Worm (Caenorhabditis elegans) whole organism, L3 larva: ENCODE measurements around the gene srlf-21.
A peak's percentile ranks its signal among the peaks of the same experiment; 100 is the strongest.

Experiments used
- R02D3.7 ChIP-seq: fragments of 150-350 bp; optimal IDR thresholded peaks from 2 replicates; lab custom pipeline; 2014; ENCODE audit warnings: missing biosample characterization, missing genetic modification characterization
- ZK546.5 ChIP-seq: sonication (generic microtip); optimal IDR thresholded peaks from 2 replicates; lab custom pipeline; 2017; ENCODE audit warnings: missing biosample characterization, missing genetic modification characterization
- aly-2 ChIP-seq: fragments of 150-350 bp; optimal IDR thresholded peaks from 2 replicates; lab custom pipeline; 2014; ENCODE audit warnings: missing biosample characterization, missing genetic modification characterization
- ama-1 ChIP-seq: fragments of 150-350 bp; optimal IDR thresholded peaks from 2 replicates; lab custom pipeline; 2018
- ceh-16 ChIP-seq: sonication (generic microtip); optimal IDR thresholded peaks from 2 replicates; lab custom pipeline; 2017; ENCODE audit warnings: missing biosample characterization, missing genetic modification characterization
- ceh-28 ChIP-seq: fragments of 150-350 bp; optimal IDR thresholded peaks from 2 replicates; lab custom pipeline; 2014; ENCODE audit warnings: missing biosample characterization, missing genetic modification reagents, missing genetic modification characterization
- ceh-82 ChIP-seq: fragments of 150-350 bp; optimal IDR thresholded peaks from 2 replicates; lab custom pipeline; 2014; ENCODE audit warnings: missing biosample characterization, missing genetic modification characterization
- ceh-9 ChIP-seq: sonication (generic microtip); optimal IDR thresholded peaks from 2 replicates; lab custom pipeline; 2018; ENCODE audit warnings: missing biosample characterization, missing genetic modification characterization
- daf-12 ChIP-seq: fragments of 150-350 bp; optimal IDR thresholded peaks from 2 replicates; lab custom pipeline; 2014; ENCODE audit warnings: missing biosample characterization, missing genetic modification reagents, missing genetic modification characterization
- egl-27 ChIP-seq: sonication (generic microtip); optimal IDR thresholded peaks from 4 replicates; lab custom pipeline; 2017; ENCODE audit warnings: missing biosample characterization, missing genetic modification reagents, missing genetic modification characterization
- egl-5 ChIP-seq: fragments of 150-350 bp; optimal IDR thresholded peaks from 2 replicates; lab custom pipeline; 2017; ENCODE audit warnings: missing biosample characterization, missing genetic modification reagents, missing genetic modification characterization, inconsistent platforms
- elt-1 ChIP-seq: fragments of 150-350 bp; optimal IDR thresholded peaks from 2 replicates; lab custom pipeline; 2014; ENCODE audit warnings: missing biosample characterization, missing genetic modification characterization
- elt-2 ChIP-seq: sonication (generic microtip); optimal IDR thresholded peaks from 2 replicates; lab custom pipeline; 2016; ENCODE audit warnings: missing genetic modification reagents, mild to moderate bottlenecking, missing genetic modification characterization, missing compliant biosample characterization
- elt-3 ChIP-seq, 3 experiments: fragments of 150-350 bp in 1 of 3; sonication (generic microtip) in 2 of 3; optimal IDR thresholded peaks; 2 replicates in 2 of 3; 4 replicates in 1 of 3; lab custom pipeline; 2014 to 2017; ENCODE audit warnings: missing biosample characterization in 3 of 3, missing genetic modification characterization in 3 of 3
- eor-1 ChIP-seq, 2 experiments: fragments of 150-350 bp; optimal IDR thresholded peaks; 2 replicates each; lab custom pipeline; 2014 to 2018; ENCODE audit warnings: missing biosample characterization in 2 of 2, missing genetic modification characterization in 2 of 2
- fkh-10 ChIP-seq: sonication (generic microtip); optimal IDR thresholded peaks from 2 replicates; lab custom pipeline; 2017; ENCODE audit warnings: missing biosample characterization, missing genetic modification reagents, missing genetic modification characterization
- fkh-2 ChIP-seq: fragments of 150-350 bp; optimal IDR thresholded peaks from 2 replicates; lab custom pipeline; 2014; ENCODE audit warnings: missing biosample characterization, missing genetic modification reagents, missing genetic modification characterization
- fos-1 ChIP-seq: fragments of 150-350 bp; optimal IDR thresholded peaks from 2 replicates; lab custom pipeline; 2014; ENCODE audit warnings: missing biosample characterization, missing genetic modification characterization
- hmg-11 ChIP-seq: sonication (generic microtip); optimal IDR thresholded peaks from 2 replicates; lab custom pipeline; 2016; ENCODE audit warnings: missing genetic modification characterization, missing compliant biosample characterization
- jun-1 ChIP-seq: fragments of 150-350 bp; optimal IDR thresholded peaks from 2 replicates; lab custom pipeline; 2014; ENCODE audit warnings: missing biosample characterization, missing genetic modification reagents, missing genetic modification characterization
- lin-15B ChIP-seq: fragments of 150-350 bp; optimal IDR thresholded peaks from 2 replicates; lab custom pipeline; 2014; ENCODE audit warnings: missing biosample characterization, missing genetic modification characterization
- lin-39 ChIP-seq: fragments of 150-350 bp; optimal IDR thresholded peaks from 2 replicates; lab custom pipeline; 2018; ENCODE audit warnings: missing biosample characterization, missing genetic modification reagents, missing genetic modification characterization
- lsy-12 ChIP-seq: sonication (generic microtip); optimal IDR thresholded peaks from 2 replicates; lab custom pipeline; 2016; ENCODE audit warnings: mild to moderate bottlenecking, missing genetic modification characterization, missing compliant biosample characterization
- mdl-1 ChIP-seq: fragments of 150-350 bp; optimal IDR thresholded peaks from 2 replicates; lab custom pipeline; 2014; ENCODE audit warnings: missing biosample characterization, missing genetic modification characterization
- mml-1 ChIP-seq: fragments of 150-350 bp; sonication (generic microtip); optimal IDR thresholded peaks from 3 replicates; lab custom pipeline; 2014; ENCODE audit warnings: missing biosample characterization, missing genetic modification characterization
- nfya-1 ChIP-seq: sonication (generic microtip); optimal IDR thresholded peaks from 2 replicates; lab custom pipeline; 2017; ENCODE audit warnings: missing genetic modification characterization, mild to moderate bottlenecking, missing compliant biosample characterization, antibody characterized with exemption, moderate library complexity; ENCODE audit not compliant: insufficient read depth
- nhr-11 ChIP-seq: fragments of 150-350 bp; optimal IDR thresholded peaks from 2 replicates; lab custom pipeline; 2014; ENCODE audit warnings: missing biosample characterization, missing genetic modification characterization
- nhr-12 ChIP-seq: fragments of 150-350 bp; optimal IDR thresholded peaks from 2 replicates; lab custom pipeline; 2014; ENCODE audit warnings: missing biosample characterization, missing genetic modification characterization
- nhr-23 ChIP-seq: fragments of 150-350 bp; optimal IDR thresholded peaks from 2 replicates; lab custom pipeline; 2014; ENCODE audit warnings: missing biosample characterization, missing genetic modification reagents, missing genetic modification characterization
- nhr-237 ChIP-seq: fragments of 150-350 bp; optimal IDR thresholded peaks from 2 replicates; lab custom pipeline; 2014; ENCODE audit warnings: missing biosample characterization, missing genetic modification characterization
- nhr-25 ChIP-seq: sonication (generic microtip); optimal IDR thresholded peaks from 2 replicates; lab custom pipeline; 2017; ENCODE audit warnings: missing biosample characterization, missing genetic modification characterization
- nhr-28 ChIP-seq: fragments of 150-350 bp; optimal IDR thresholded peaks from 2 replicates; lab custom pipeline; 2014; ENCODE audit warnings: missing biosample characterization, missing genetic modification characterization
- nhr-43 ChIP-seq: sonication (generic microtip); optimal IDR thresholded peaks from 2 replicates; lab custom pipeline; 2016; ENCODE audit warnings: mild to moderate bottlenecking, missing genetic modification characterization, missing compliant biosample characterization; ENCODE audit not compliant: poor library complexity, severe bottlenecking
- nhr-67 ChIP-seq: fragments of 150-350 bp; optimal IDR thresholded peaks from 2 replicates; lab custom pipeline; 2014; ENCODE audit warnings: missing biosample characterization, missing genetic modification characterization
- nhr-77 ChIP-seq: fragments of 150-350 bp; optimal IDR thresholded peaks from 2 replicates; lab custom pipeline; 2014; ENCODE audit warnings: missing biosample characterization, missing genetic modification characterization
- pha-4 ChIP-seq: fragments of 150-350 bp; optimal IDR thresholded peaks from 2 replicates; lab custom pipeline; 2014; ENCODE audit warnings: missing biosample characterization, missing genetic modification reagents, missing genetic modification characterization
- pqm-1 ChIP-seq: fragments of 150-350 bp; optimal IDR thresholded peaks from 2 replicates; lab custom pipeline; 2017; ENCODE audit warnings: missing biosample characterization, missing genetic modification characterization, inconsistent platforms
- sea-2 ChIP-seq: fragments of 150-350 bp; sonication (generic microtip); optimal IDR thresholded peaks from 4 replicates; lab custom pipeline; 2014; ENCODE audit warnings: missing biosample characterization, missing genetic modification reagents, missing genetic modification characterization
- skn-1 ChIP-seq: fragments of 150-350 bp; optimal IDR thresholded peaks from 2 replicates; lab custom pipeline; 2014; ENCODE audit warnings: missing biosample characterization, missing genetic modification characterization
- snpc-4 ChIP-seq: fragments of 150-350 bp; optimal IDR thresholded peaks from 2 replicates; lab custom pipeline; 2014; ENCODE audit warnings: missing biosample characterization, missing genetic modification characterization
- tbx-2 ChIP-seq: sonication (generic microtip); optimal IDR thresholded peaks from 2 replicates; lab custom pipeline; 2016; ENCODE audit warnings: mild to moderate bottlenecking, missing genetic modification characterization, missing compliant biosample characterization
- unc-39 ChIP-seq: sonication (generic microtip); optimal IDR thresholded peaks from 4 replicates; lab custom pipeline; 2017; ENCODE audit warnings: missing biosample characterization, missing genetic modification characterization
- unc-62 ChIP-seq: fragments of 150-350 bp; sonication (generic microtip); optimal IDR thresholded peaks from 4 replicates; lab custom pipeline; 2014; ENCODE audit warnings: missing biosample characterization, missing genetic modification reagents, missing genetic modification characterization
- zag-1 ChIP-seq: fragments of 150-350 bp; optimal IDR thresholded peaks from 2 replicates; lab custom pipeline; 2014; ENCODE audit warnings: missing biosample characterization, missing genetic modification characterization
- ztf-11 ChIP-seq: fragments of 150-350 bp; optimal IDR thresholded peaks from 2 replicates; lab custom pipeline; 2014; ENCODE audit warnings: missing biosample characterization, missing genetic modification characterization
- ztf-4 ChIP-seq: fragments of 150-350 bp; optimal IDR thresholded peaks from 2 replicates; lab custom pipeline; 2014; ENCODE audit warnings: missing biosample characterization, missing genetic modification characterization

srlf-21 gene

DNA sequence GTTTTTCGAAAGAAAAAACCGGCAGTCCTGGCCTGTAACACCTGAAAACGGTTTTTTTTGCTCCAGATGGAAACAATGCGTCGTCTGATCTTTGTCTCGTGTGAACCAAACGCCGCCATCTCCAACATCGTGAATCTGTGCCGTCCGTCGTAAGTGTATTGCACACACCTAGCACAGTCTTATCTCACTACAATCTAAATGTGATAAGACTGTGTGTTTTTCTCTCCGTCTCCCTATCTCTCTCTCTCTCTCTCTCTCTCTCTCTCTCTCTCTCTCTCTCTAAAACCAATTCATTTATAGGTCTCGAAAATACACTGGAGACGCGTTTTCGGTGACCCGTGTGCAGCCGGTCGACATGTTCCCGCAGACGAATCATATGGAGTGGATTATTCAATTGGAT is 20.3 kb upstream of the srlf-21 start:
- TF ChIP-seq zag-1 (tag; lab: Kevin White, UChicago) (no peak), pqm-1 (tag; lab: Kevin White, UChicago) (peak; percentile 79), nfya-1 (tag; lab: Kevin White, UChicago) (no peak), elt-3 (tag; optimal IDR thresholded peaks at IDR 0.05; lab: Kevin White, UChicago) (peak in 1 of 3 experiments; percentile 61), ceh-16 (no peak), elt-2 (peak; percentile 96), pha-4 (tag; lab: Kevin White, UChicago) (peak; percentile 17), lin-15B (tag; lab: Kevin White, UChicago) (peak; percentile 55), snpc-4 (tag; lab: Kevin White, UChicago) (no peak)

DNA sequence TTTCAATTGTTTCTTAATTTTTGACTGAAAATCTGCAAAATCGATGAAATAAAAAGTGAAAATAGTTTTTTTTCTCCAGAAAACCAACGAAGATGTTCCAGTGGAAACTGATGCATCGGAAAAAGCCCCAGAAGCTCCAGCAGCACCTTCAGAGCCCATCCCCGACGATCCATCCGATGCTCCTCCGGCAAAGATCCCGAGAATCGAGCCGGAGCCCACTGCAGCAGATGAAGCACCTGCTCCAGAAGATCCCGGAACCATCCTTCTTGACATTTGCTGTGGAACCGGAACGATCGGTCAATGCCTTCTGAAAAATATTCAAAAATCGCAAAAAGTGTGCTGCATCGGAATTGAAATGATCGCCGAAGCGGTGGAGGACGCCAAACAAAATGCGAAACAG is 18.4 kb upstream of the srlf-21 start:
- no peak for TF ChIP-seq skn-1
- TF ChIP-seq unc-62 (GFP tag; lab: Kevin White, UChicago) = no peak
- no peak for TF ChIP-seq nfya-1 (tag; lab: Kevin White, UChicago)
- no peak for TF ChIP-seq egl-27
- TF ChIP-seq nhr-25 (tag; lab: Kevin White, UChicago) = no peak
- no peak for TF ChIP-seq hmg-11 (tag; lab: Kevin White, UChicago)
- TF ChIP-seq nhr-237 (tag; lab: Kevin White, UChicago) = no peak
- no peak for TF ChIP-seq ztf-4 (tag; lab: Kevin White, UChicago)
- TF ChIP-seq zag-1 (tag; lab: Kevin White, UChicago) = no peak
- no peak for TF ChIP-seq jun-1
- TF ChIP-seq ZK546.5 = no peak

DNA sequence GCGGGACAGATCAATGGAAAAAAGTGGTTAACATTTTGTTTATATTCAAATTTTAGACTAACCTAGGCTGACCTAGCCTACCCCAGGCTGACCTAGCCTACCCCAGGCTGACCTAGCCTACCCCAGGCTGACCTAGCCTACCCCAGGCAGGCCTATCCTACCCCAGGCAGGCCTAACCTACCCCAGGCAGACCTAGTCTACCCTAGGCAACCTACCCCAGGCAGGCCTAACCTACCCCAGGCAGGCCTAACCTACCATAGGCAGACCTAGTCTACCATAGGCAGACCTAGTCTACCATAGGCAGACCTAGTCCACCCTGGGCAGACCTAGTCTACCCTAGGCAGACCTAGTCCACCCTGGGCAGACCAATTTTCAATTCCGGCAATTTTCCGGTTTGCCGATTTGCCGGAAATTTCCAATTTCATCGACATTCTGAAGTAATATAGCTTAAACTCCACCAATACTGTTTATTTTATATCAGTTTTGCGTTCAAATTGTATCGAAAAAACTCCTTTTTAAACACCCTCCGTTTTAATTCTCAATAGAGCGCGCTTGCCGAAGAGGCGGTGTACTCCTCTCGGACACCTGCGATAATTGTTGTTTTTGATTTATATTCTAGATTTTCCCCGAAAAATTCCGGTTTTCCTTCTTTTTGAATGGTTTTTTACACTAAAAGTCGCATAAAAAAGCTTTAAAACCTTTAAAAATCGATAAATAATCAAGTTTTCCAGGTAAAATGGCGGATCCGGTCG is 14.1 kb upstream of the srlf-21 start, which contains the start of gene trm-2A:
Gene trm-2A, plus strand, starts transcription at position 732 of the 752 bp plus-strand sequence.
- TF ChIP-seq fos-1 (no peak), pha-4 (tag; lab: Kevin White, UChicago) (peak; percentile 91), elt-1 (no peak), unc-62 (GFP tag; lab: Kevin White, UChicago) (no peak), ceh-82 (tag; lab: Kevin White, UChicago) (peak; percentile 8), nhr-67 (tag; lab: Kevin White, UChicago) (no peak), zag-1 (tag; lab: Kevin White, UChicago) (no peak), nhr-77 (tag; lab: Kevin White, UChicago) (no peak), unc-39 (tag; lab: Kevin White, UChicago) (no peak), ztf-11 (tag; lab: Kevin White, UChicago) (no peak), nfya-1 (tag; lab: Kevin White, UChicago) (peak; percentile 81), ZK546.5 (no peak), lin-39 (peak; percentile 66), ceh-9 (tag; lab: Kevin White, UChicago) (no peak), mdl-1 (no peak), pqm-1 (tag; lab: Kevin White, UChicago) (peak; percentile 24), sea-2 (GFP tag; lab: Kevin White, UChicago) (no peak), snpc-4 (tag; lab: Kevin White, UChicago) (peak; percentile 70), nhr-11 (no peak), nhr-237 (tag; lab: Kevin White, UChicago) (no peak), R02D3.7 (tag; lab: Kevin White, UChicago) (peak; percentile 37), nhr-28 (tag; lab: Kevin White, UChicago) (no peak), skn-1 (peak; percentile 34), jun-1 (no peak), ceh-16 (no peak), mml-1 (no peak), fkh-2 (no peak), eor-1 (tag; optimal IDR thresholded peaks at IDR 0.05; lab: Kevin White, UChicago) (no peak), egl-27 (no peak), hmg-11 (tag; lab: Kevin White, UChicago) (peak; percentile 58), lin-15B (tag; lab: Kevin White, UChicago) (peak; percentile 74), tbx-2 (tag; lab: Kevin White, UChicago) (peak; percentile 4), elt-3 (tag; optimal IDR thresholded peaks at IDR 0.05; lab: Kevin White, UChicago) (no peak), egl-5 (tag; lab: Kevin White, UChicago) (no peak), fkh-10 (GFP tag; lab: Kevin White, UChicago) (peak; percentile 38), aly-2 (tag; lab: Kevin White, UChicago) (no peak), lsy-12 (tag; lab: Kevin White, UChicago) (no peak), nhr-43 (tag; lab: Kevin White, UChicago) (peak; percentile 43), ceh-28 (tag; lab: Kevin White, UChicago) (peak; percentile 47), nhr-23 (peak; percentile 85), elt-2 (peak; percentile 33), daf-12 (tag; lab: Kevin White, UChicago) (no peak), ama-1 (lab: Kevin White, UChicago) (peak; percentile 50), nhr-12 (tag; lab: Kevin White, UChicago) (no peak)
